Fruit fly (Drosophila melanogaster) whole organism, embryonic: ENCODE results near the gene CG43446.

ENCODE experiments used
- chinmo ChIP-seq: fragments of 200-800 bp; sonication (Bioruptor generic); IDR thresholded peaks from 4 replicates; pipeline ENCODE4 v1.3.6; 2022; ENCODE audit warnings: missing biosample characterization, missing genetic modification characterization; ENCODE audit not compliant: partially characterized antibody
- ken ChIP-seq: fragments of 200-800 bp; sonication (Bioruptor generic); IDR thresholded peaks from 3 replicates; pipeline ENCODE4 v1.3.6; 2022; ENCODE audit warnings: missing biosample characterization, missing genetic modification characterization
- vvl ChIP-seq: fragments of 200-800 bp; sonication (Bioruptor generic); IDR thresholded peaks from 2 replicates; pipeline ENCODE4 v1.3.6; 2022; ENCODE audit warnings: missing biosample characterization, missing genetic modification characterization

dm6 chr3R:21019073-21019472 lies 31.3 kb upstream of the CG43446 start:
- TF ChIP-seq chinmo = no peak
- no peak for TF ChIP-seq vvl (GFP tag; lab: Robert Waterston, UW)
- no peak for TF ChIP-seq ken
